Worm (Caenorhabditis elegans): ENCODE measurements around the gene F56D5.9.

Gene F56D5.9

DNA sequence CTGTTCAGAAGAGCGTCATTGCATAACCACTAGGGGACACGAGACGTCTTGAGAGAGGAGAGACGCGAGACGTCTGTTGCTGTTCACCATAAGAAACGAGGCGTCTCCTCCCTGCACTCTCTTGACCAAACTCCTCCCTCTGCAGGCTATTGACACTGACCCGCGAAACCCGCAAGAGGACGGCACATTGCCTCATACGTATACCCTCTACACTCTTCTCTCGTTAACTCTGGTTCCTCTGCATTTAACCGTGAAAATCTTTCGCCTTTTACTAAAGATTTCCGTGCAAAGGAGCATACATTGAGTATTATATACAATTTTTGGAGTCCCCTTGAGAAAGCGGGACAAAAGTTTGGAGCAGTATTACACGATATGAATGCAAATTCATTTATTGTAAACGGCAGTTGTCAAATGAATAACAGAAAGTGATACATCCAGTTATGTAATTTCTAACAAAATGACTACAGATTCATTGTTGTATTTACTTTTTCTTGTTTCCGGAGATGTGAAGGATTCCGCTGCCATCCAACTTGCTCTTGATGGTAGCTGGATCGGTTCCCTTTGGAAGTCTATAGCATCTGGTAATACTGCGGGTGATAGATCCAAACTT lies 22.2 kb upstream of the F56D5.9 start:
- TF ChIP-seq nhr-2 (tag; optimal IDR thresholded peaks at IDR 0.05) (peak; percentile 41), hlh-1 (tag; optimal IDR thresholded peaks at IDR 0.05) (peak; percentile 63), drap-1 (GFP tag; optimal IDR thresholded peaks at IDR 0.05) (peak; percentile 66), nhr-12 (tag; optimal IDR thresholded peaks at IDR 0.05) (peak; percentile 29), mep-1 (tag; optimal IDR thresholded peaks at IDR 0.05) (peak; percentile 80), tbx-8 (GFP tag; optimal IDR thresholded peaks at IDR 0.05) (peak; percentile 33), sptf-1 (tag; optimal IDR thresholded peaks at IDR 0.05) (peak; percentile 46), pha-4 (tag; optimal IDR thresholded peaks at IDR 0.05) (peak; percentile 97), unc-120 (tag; optimal IDR thresholded peaks at IDR 0.05; ENCODE audit: poor library complexity, severe bottlenecking) (peak; percentile 85), ceh-39 (tag; optimal IDR thresholded peaks at IDR 0.05) (peak; percentile 78), nhr-237 (tag; optimal IDR thresholded peaks at IDR 0.05) (peak; percentile 48), flh-1 (GFP tag; optimal IDR thresholded peaks at IDR 0.05) (no peak), lin-13 (tag; optimal IDR thresholded peaks at IDR 0.05) (peak; percentile 94), unc-62 (GFP tag; optimal IDR thresholded peaks at IDR 0.05) (peak; percentile 38), lsy-2 (tag; optimal IDR thresholded peaks at IDR 0.05) (peak; percentile 76), ham-2 (GFP tag; optimal IDR thresholded peaks at IDR 0.05) (peak; percentile 45), lin-32 (GFP tag; optimal IDR thresholded peaks at IDR 0.05) (no peak), nhr-76 (tag; optimal IDR thresholded peaks at IDR 0.05) (no peak), cnd-1 (tag; optimal IDR thresholded peaks at IDR 0.05) (peak; percentile 54), ztf-11 (tag; optimal IDR thresholded peaks at IDR 0.05) (peak; percentile 54), elt-1 (tag; optimal IDR thresholded peaks at IDR 0.05; ENCODE audit: borderline replicate concordance, insufficient read depth) (no peak), ceh-43 (GFP tag; optimal IDR thresholded peaks at IDR 0.05) (no peak), sem-2 (GFP tag; optimal IDR thresholded peaks at IDR 0.05) (peak; percentile 43), blmp-1 (tag; optimal IDR thresholded peaks at IDR 0.05) (no peak), ces-1 (GFP tag; optimal IDR thresholded peaks at IDR 0.05) (peak; percentile 84), elt-3 (tag; optimal IDR thresholded peaks at IDR 0.05) (peak; percentile 38), ceh-83 (GFP tag; optimal IDR thresholded peaks at IDR 0.05) (no peak)

DNA sequence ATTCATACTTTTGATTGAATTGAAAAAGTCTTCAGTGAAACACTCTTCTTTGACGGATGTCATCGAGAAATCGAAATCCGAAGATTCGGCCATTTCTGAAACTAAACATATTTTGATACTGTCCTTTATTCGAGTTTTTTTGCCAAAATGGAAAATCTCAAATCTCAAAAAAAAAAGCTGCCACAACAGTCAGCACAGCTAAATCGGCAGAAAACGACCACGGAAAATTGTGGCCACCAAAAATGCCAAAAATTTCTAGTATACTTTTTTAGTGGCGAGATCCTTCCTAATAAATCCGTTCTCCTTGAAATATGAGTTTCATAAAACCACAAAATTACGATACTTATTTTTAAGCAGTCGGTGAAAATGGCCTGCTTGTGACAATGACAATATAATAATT lies 21.6 kb upstream of the F56D5.9 start, which contains the start of gene F38E11.9:
Gene F38E11.9 (minus strand): TSS at position 101 of the 400 bp plus-strand sequence.
- TF ChIP-seq snpc-4 (tag; optimal IDR thresholded peaks at IDR 0.05) = no peak
- no peak for TF ChIP-seq elt-3 (tag; optimal IDR thresholded peaks at IDR 0.05)
- TF ChIP-seq nhr-12 (tag; optimal IDR thresholded peaks at IDR 0.05) = no peak
- TF ChIP-seq zip-8 (tag; optimal IDR thresholded peaks at IDR 0.05) = no peak
- TF ChIP-seq bed-3 (GFP tag; optimal IDR thresholded peaks at IDR 0.05) = no peak
- no peak for TF ChIP-seq ceh-39 (tag; optimal IDR thresholded peaks at IDR 0.05)
- TF ChIP-seq sptf-1 (tag; optimal IDR thresholded peaks at IDR 0.05) = no peak
- no peak for TF ChIP-seq lin-32 (GFP tag; optimal IDR thresholded peaks at IDR 0.05)
- TF ChIP-seq lsy-2 (tag; optimal IDR thresholded peaks at IDR 0.05) = no peak
- no peak for TF ChIP-seq ces-1 (GFP tag; optimal IDR thresholded peaks at IDR 0.05)
- no peak for TF ChIP-seq lin-13 (tag; optimal IDR thresholded peaks at IDR 0.05)
- TF ChIP-seq M03D4.4 (tag; optimal IDR thresholded peaks at IDR 0.05) = no peak
- no peak for TF ChIP-seq mep-1 (tag; optimal IDR thresholded peaks at IDR 0.05)
- TF ChIP-seq cnd-1 (tag; optimal IDR thresholded peaks at IDR 0.05) = no peak
- TF ChIP-seq ztf-11 (tag; optimal IDR thresholded peaks at IDR 0.05) = no peak
- no peak for TF ChIP-seq nhr-237 (tag; optimal IDR thresholded peaks at IDR 0.05)

DNA sequence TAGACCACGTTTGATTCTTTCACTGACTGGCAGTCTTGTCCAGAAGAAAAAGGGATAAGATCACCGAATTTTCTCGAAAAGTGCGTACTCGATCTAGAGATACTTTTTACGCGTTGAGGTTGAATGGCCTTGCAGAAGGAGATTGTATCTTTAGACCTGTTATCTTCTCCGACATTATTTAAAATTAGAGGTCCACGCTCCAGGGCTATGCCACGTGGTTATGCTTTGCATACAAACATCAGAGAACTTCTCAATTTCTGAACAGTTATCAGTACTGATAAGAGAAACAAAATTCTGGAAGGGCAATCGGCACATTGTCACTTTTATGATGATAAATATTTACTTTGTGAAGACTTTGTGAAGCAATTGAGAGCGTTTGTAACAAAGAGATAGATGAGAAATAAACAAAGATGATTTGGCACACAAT lies 19.8 kb upstream of the F56D5.9 start:
- TF ChIP-seq elt-1 (tag; optimal IDR thresholded peaks at IDR 0.05; ENCODE audit: borderline replicate concordance, insufficient read depth) (peak; percentile 80), mls-2 (tag; optimal IDR thresholded peaks at IDR 0.05) (no peak)

DNA sequence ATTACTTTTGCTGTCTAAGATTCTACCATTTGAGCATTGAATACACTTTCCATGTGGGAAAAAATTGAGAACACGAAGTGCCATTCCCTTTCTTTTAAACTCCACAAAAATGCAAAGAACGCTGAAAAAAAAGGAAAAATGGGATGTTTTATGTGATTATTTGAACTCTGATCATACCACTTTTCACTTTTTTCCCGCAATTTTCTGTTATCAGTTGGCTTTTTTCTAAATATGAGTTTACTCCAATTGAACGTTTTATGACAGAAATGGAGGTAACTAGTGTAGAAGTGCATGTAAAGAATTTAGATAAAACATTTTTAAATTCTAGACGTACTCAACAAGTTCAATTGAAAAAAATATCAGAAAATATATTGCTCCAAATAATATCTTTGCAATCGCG lies 19.1 kb upstream of the F56D5.9 start:
- no peak for TF ChIP-seq ztf-11 (tag; optimal IDR thresholded peaks at IDR 0.05)
- TF ChIP-seq elt-3 (tag; optimal IDR thresholded peaks at IDR 0.05) = no peak
- no peak for TF ChIP-seq nhr-76 (tag; optimal IDR thresholded peaks at IDR 0.05)
- no peak for TF ChIP-seq hlh-1 (tag; optimal IDR thresholded peaks at IDR 0.05)
- no peak for TF ChIP-seq drap-1 (GFP tag; optimal IDR thresholded peaks at IDR 0.05)
- no peak for TF ChIP-seq ceh-43 (GFP tag; optimal IDR thresholded peaks at IDR 0.05)
- no peak for TF ChIP-seq cnd-1 (tag; optimal IDR thresholded peaks at IDR 0.05)
- no peak for TF ChIP-seq ceh-83 (GFP tag; optimal IDR thresholded peaks at IDR 0.05)
- no peak for TF ChIP-seq nhr-237 (tag; optimal IDR thresholded peaks at IDR 0.05)
- TF ChIP-seq flh-1 (GFP tag; optimal IDR thresholded peaks at IDR 0.05) = no peak
- TF ChIP-seq mls-2 (tag; optimal IDR thresholded peaks at IDR 0.05) = no peak
- TF ChIP-seq sptf-1 (tag; optimal IDR thresholded peaks at IDR 0.05) = no peak
